Worm (Caenorhabditis elegans): ENCODE measurements around the gene crn-7.

Gene crn-7

DNA sequence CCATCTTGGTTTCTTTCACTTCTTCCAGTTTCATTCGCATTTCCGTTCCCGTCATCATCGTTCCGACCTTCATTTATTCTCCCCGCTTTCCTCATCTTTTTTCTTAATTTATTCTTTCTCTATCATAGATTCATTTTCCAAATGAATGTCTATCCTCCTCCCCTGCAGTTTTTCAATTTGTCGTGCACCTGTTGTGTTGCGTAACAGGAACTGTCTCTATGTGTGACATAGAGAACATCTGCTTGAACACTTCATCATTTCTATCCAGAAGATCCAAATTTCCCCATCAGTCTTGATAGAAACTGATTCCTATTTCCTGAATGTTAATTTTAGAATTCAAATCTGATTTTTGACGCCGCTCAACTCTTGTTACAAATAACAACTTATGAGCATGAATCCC lies 15.2 kb downstream of the crn-7 start:
- no peak for TF ChIP-seq cog-1 (tag; optimal IDR thresholded peaks at IDR 0.05)
- TF ChIP-seq T22C8.4 (GFP tag; IDR thresholded peaks at IDR 0.05) = no peak
- TF ChIP-seq tab-1 (GFP tag; IDR thresholded peaks at IDR 0.05) = no peak
- no peak for TF ChIP-seq klf-2 (GFP tag; conservative IDR thresholded peaks at IDR 0.05)
- TF ChIP-seq ztf-29 (GFP tag; IDR thresholded peaks at IDR 0.05) = no peak
- no peak for TF ChIP-seq ztf-23 (GFP tag; IDR thresholded peaks at IDR 0.05)
- no peak for TF ChIP-seq ref-1 (GFP tag; conservative IDR thresholded peaks at IDR 0.05)
- no peak for TF ChIP-seq med-1 (GFP tag; optimal IDR thresholded peaks at IDR 0.05; ENCODE audit: insufficient read depth)
- no peak for TF ChIP-seq flt-1 (GFP tag; IDR thresholded peaks at IDR 0.05)

DNA sequence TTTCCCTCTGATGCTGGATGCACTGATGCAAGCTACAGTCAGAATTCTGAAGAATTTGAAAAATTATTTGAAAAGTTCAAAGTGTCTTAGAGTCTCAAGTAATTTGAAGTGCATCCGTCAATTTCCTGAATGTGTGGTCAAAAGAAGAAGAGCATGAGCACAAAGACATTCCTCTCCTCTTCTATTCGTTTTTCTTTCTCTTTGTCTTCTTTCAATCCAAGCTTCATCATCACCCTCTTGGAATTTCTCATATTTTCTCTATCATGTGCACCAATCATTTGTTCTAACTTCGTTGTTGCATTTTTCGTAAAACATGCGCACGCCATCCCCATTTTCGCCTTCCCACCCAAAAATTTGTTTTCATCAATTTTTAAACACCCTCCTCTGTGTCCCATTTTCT lies 17.7 kb downstream of the crn-7 start:
- TF ChIP-seq ztf-23 (GFP tag; IDR thresholded peaks at IDR 0.05) = no peak

DNA sequence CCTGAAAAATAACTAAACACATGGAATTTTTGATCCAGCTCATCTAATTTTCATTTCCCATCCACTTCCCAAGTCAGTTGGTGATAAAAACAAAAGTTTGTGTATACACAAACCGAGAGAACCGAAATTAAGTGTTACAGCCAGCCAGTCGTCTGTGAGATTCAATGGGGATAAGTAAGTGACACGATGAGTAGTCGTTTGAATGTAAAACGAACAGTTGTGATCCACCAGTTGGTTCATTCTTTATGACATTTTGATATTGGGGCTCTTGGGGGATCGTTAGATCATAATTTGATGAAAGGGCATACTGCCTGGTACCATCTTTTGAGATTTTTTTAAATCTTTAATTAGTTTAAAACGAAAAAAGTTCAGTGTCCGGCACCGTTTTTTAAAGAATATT lies 18.5 kb downstream of the crn-7 start:
- TF ChIP-seq ztf-29 (GFP tag; IDR thresholded peaks at IDR 0.05) = no peak

DNA sequence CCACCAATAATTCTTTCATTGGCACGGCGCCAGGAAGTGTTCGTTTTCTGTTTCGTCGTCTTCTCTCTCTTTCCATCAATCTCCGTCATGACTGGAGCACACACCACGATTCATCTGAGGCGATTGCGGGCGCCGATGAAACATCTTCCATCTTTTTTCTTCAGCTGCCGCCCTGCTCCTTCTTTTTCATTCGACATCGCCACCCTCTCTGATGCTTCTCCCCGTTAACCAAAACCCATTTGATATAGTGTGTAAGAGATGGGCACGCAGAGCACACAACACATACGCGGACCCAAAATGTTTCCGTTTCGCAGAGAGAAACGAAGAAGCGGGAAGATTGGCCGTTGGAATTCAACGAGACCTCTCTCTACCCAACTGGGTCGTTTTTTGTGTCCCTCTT lies 19.2 kb downstream of the crn-7 start:
- TF ChIP-seq flt-1 (GFP tag; IDR thresholded peaks at IDR 0.05) (peak; percentile 52; the same call in 1 of the 2 replicates), ztf-23 (GFP tag; IDR thresholded peaks at IDR 0.05) (0 out of 2 replicates have a peak, but pooled peaks have one; percentile 16), tab-1 (GFP tag; IDR thresholded peaks at IDR 0.05) (no peak), T22C8.4 (GFP tag; IDR thresholded peaks at IDR 0.05) (no peak), med-1 (GFP tag; optimal IDR thresholded peaks at IDR 0.05; ENCODE audit: insufficient read depth) (no peak), cog-1 (tag; optimal IDR thresholded peaks at IDR 0.05) (no peak), klf-2 (GFP tag; conservative IDR thresholded peaks at IDR 0.05) (no peak), ref-1 (GFP tag; conservative IDR thresholded peaks at IDR 0.05) (no peak), ztf-29 (GFP tag; IDR thresholded peaks at IDR 0.05) (no peak)

DNA sequence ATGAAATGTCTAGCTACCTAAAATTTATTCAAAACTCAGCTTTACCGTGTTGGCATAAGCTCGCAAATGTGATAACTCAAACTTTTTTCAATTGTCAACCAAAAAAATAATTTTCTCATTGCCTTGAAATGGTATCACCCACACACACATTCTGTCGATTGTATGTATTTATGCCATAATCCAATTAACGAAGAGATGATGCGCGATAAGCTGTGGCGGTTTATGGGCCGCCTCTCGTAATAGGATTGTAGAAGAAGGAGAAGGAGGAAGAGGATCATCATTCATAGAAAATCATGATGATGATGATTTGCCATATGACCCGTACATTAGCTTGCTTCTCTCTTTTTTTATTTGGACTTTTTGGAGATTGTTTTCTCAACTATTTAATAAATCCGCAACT lies 20.9 kb downstream of the crn-7 start:
- TF ChIP-seq ztf-23 (GFP tag; IDR thresholded peaks at IDR 0.05) = no peak
- no peak for TF ChIP-seq med-1 (GFP tag; optimal IDR thresholded peaks at IDR 0.05; ENCODE audit: insufficient read depth)
- no peak for TF ChIP-seq ref-1 (GFP tag; conservative IDR thresholded peaks at IDR 0.05)
- no peak for TF ChIP-seq cog-1 (tag; optimal IDR thresholded peaks at IDR 0.05)
- TF ChIP-seq T22C8.4 (GFP tag; IDR thresholded peaks at IDR 0.05) = no peak
- no peak for TF ChIP-seq ztf-29 (GFP tag; IDR thresholded peaks at IDR 0.05)
- TF ChIP-seq klf-2 (GFP tag; conservative IDR thresholded peaks at IDR 0.05) = no peak
- TF ChIP-seq tab-1 (GFP tag; IDR thresholded peaks at IDR 0.05) = no peak
- no peak for TF ChIP-seq flt-1 (GFP tag; IDR thresholded peaks at IDR 0.05)

DNA sequence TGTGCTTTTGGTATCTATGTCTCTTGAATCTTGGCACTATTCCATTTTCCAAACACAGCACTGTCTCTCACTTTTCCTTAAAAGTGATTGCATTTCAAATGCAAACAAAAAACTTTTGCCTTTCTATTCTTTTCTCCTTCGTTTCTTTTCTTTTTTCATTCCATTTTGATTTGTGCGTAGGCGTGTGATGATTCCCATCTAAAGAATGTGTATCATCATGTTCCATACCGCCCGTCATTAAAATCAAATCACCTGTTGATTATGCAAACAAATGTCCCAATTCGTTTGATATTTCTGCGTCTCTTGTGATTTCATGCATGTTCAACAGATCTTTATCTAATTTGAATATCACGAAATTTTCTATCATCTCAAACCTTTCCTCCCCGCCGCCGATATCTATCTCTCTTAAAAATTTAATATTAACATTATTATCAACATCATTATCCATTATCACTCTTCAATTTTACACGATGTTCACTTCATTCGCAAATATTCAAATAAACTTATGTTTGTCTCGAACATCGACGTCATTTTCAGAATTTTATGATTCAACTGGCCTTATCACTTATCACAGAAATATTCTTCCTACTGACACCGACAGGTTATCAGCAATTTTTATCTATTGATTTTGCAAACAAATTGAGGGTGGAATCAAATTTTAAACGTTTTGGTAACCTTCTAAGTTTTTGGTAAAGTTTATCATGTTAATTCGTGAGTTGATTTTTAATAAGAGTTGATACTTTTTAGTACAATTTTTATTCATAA lies 23.1 kb downstream of the crn-7 start:
- TF ChIP-seq T22C8.4 (GFP tag; IDR thresholded peaks at IDR 0.05) (no peak), ref-1 (GFP tag; conservative IDR thresholded peaks at IDR 0.05) (no peak), med-1 (GFP tag; optimal IDR thresholded peaks at IDR 0.05; ENCODE audit: insufficient read depth) (no peak), flt-1 (GFP tag; IDR thresholded peaks at IDR 0.05) (no peak), ztf-29 (GFP tag; IDR thresholded peaks at IDR 0.05) (no peak), tab-1 (GFP tag; IDR thresholded peaks at IDR 0.05) (no peak), klf-2 (GFP tag; conservative IDR thresholded peaks at IDR 0.05) (no peak)

DNA sequence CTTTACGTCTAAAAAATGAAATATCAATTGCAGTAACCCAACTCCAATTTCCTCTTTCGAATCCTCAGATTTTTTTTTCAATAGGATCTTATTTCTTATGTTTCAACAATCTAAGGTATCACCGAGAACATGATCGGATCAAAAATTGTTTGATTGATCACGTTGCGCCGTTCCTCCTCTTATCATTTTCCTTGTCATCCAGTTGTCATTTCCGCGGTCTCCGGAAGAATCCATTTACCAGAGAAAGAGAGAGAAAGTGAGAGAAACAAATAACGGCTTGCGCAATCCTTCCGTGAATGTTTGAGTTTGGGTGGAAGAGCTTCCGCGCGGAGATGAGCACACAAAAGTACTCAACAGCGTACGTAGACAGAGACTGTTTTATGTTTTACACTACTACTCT lies 24.9 kb downstream of the crn-7 start:
- TF ChIP-seq ref-1 (GFP tag; conservative IDR thresholded peaks at IDR 0.05) (no peak), ztf-23 (GFP tag; IDR thresholded peaks at IDR 0.05) (no peak), flt-1 (GFP tag; IDR thresholded peaks at IDR 0.05) (no peak), tab-1 (GFP tag; IDR thresholded peaks at IDR 0.05) (no peak)

DNA sequence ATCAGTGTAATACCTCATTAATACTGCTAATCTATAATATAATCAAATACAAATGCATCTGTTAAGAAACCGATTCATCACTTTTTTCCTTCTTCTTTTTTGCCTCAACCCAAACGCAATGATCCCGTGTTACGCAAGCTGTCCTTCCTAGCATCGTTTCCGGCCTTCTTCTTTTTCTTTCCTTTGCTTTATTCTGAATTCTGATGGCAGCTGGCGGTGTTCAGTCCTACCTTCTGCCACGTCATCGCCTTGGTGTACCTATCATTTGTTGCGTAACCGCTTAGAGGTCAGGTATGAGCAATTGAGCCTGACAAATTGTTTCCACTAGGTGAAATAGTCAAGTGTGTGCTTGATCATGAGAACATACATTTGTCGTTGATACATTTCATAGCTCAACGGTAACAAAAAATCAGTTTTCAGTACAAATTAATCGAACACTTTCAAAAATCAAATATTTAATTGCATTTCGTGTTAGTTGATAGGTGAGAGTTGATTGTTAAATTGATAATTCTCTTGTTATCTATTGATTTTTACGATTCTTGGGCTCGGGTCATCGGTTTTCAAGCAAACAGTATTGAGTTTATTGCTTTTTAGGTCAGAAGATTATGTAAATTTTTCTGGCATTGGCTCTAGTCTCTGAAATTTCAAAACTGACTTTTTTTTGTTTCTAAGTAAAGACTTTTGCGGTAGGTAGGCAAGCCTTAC lies 30.0 kb downstream of the crn-7 start:
- no peak for TF ChIP-seq ref-1 (GFP tag; conservative IDR thresholded peaks at IDR 0.05)
- no peak for TF ChIP-seq klf-2 (GFP tag; conservative IDR thresholded peaks at IDR 0.05)
- TF ChIP-seq med-1 (GFP tag; optimal IDR thresholded peaks at IDR 0.05; ENCODE audit: insufficient read depth) = no peak
- no peak for TF ChIP-seq ztf-23 (GFP tag; IDR thresholded peaks at IDR 0.05)
- no peak for TF ChIP-seq ztf-29 (GFP tag; IDR thresholded peaks at IDR 0.05)
- no peak for TF ChIP-seq flt-1 (GFP tag; IDR thresholded peaks at IDR 0.05)
- TF ChIP-seq cog-1 (tag; optimal IDR thresholded peaks at IDR 0.05) = no peak
- no peak for TF ChIP-seq T22C8.4 (GFP tag; IDR thresholded peaks at IDR 0.05)
- TF ChIP-seq tab-1 (GFP tag; IDR thresholded peaks at IDR 0.05) = no peak

DNA sequence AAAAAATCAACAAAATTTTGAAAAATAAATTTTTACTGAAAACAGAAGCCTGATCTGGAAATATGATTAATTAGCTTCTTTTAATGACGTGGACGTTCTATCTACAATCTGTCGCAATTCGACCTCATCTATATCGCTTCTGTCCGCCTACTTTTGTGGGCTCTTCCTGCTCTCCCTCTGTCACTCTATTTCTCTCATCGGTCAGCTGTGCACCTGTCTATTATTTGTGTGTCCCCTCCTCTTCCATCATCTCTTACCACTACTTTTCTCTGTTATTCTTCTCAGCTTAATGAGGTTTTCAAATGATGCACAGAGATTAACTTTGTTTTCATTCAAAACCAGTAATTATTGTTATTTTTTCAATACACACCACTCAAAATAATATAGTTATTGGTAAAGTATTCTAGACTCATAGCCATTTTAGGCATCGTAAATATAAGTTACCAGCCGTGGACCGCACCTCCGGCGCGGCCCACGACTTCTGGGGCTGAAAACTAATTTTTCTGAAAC lies 30.8 kb downstream of the crn-7 start:
- TF ChIP-seq klf-2 (GFP tag; conservative IDR thresholded peaks at IDR 0.05) (no peak), flt-1 (GFP tag; IDR thresholded peaks at IDR 0.05) (no peak), tab-1 (GFP tag; IDR thresholded peaks at IDR 0.05) (0 out of 2 replicates have a peak, but pooled peaks have one; percentile 66), ztf-23 (GFP tag; IDR thresholded peaks at IDR 0.05) (no peak), ref-1 (GFP tag; conservative IDR thresholded peaks at IDR 0.05) (no peak), ztf-29 (GFP tag; IDR thresholded peaks at IDR 0.05) (no peak), med-1 (GFP tag; optimal IDR thresholded peaks at IDR 0.05; ENCODE audit: insufficient read depth) (no peak), cog-1 (tag; optimal IDR thresholded peaks at IDR 0.05) (no peak), T22C8.4 (GFP tag; IDR thresholded peaks at IDR 0.05) (no peak)

DNA sequence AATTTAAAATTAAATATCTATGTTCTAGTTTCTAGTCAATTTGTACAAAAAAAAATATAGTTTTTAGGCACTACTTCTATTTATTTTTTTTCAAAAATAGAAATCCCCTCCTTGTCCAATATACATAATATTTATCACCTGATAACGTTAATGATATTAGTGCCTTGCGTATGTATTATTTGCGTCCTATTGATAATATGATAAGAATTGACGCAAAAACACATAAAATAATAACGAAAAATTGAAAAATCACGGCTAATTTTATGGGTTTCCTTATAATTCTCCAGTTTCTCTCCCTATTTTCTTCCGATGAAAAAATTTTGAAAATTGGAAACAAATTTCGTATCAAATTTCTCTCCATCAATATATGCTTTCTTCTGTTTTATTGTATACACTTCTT lies 31.4 kb downstream of the crn-7 start:
- TF ChIP-seq T22C8.4 (GFP tag; IDR thresholded peaks at IDR 0.05) (no peak), med-1 (GFP tag; optimal IDR thresholded peaks at IDR 0.05; ENCODE audit: insufficient read depth) (no peak), ref-1 (GFP tag; conservative IDR thresholded peaks at IDR 0.05) (no peak), cog-1 (tag; optimal IDR thresholded peaks at IDR 0.05) (no peak), tab-1 (GFP tag; IDR thresholded peaks at IDR 0.05) (no peak), flt-1 (GFP tag; IDR thresholded peaks at IDR 0.05) (no peak), ztf-29 (GFP tag; IDR thresholded peaks at IDR 0.05) (no peak), ztf-23 (GFP tag; IDR thresholded peaks at IDR 0.05) (no peak), klf-2 (GFP tag; conservative IDR thresholded peaks at IDR 0.05) (no peak)

All from whole organism, midembryonic.